Worm (Caenorhabditis elegans) whole organism, L1 larva: Measurements from ENCODE around the gene Y53G8B.2.

Experiments used
- C16A3.4 ChIP-seq: fragments of 150-350 bp; optimal IDR thresholded peaks from 2 replicates; lab custom pipeline; 2014; ENCODE audit warnings: missing biosample characterization, missing genetic modification characterization
- F16B12.6 ChIP-seq: fragments of 150-350 bp; optimal IDR thresholded peaks from 2 replicates; lab custom pipeline; 2014; ENCODE audit warnings: missing biosample characterization, missing genetic modification characterization
- aha-1 ChIP-seq: fragments of 150-350 bp; optimal IDR thresholded peaks from 2 replicates; lab custom pipeline; 2014; ENCODE audit warnings: missing biosample characterization, missing genetic modification characterization
- alr-1 ChIP-seq: fragments of 200-800 bp; sonication (Bioruptor generic); optimal IDR thresholded peaks from 2 replicates; lab custom pipeline; 2018; ENCODE audit warnings: borderline replicate concordance, mild to moderate bottlenecking, missing genetic modification characterization, missing compliant biosample characterization
- aly-2 ChIP-seq: fragments of 150-350 bp; optimal IDR thresholded peaks from 2 replicates; lab custom pipeline; 2014; ENCODE audit warnings: missing biosample characterization, missing genetic modification characterization
- blmp-1 ChIP-seq: fragments of 150-350 bp; optimal IDR thresholded peaks from 2 replicates; lab custom pipeline; 2014; ENCODE audit warnings: missing biosample characterization, missing genetic modification characterization
- ceh-63 ChIP-seq: fragments of 200-800 bp; sonication (Bioruptor generic); optimal IDR thresholded peaks from 2 replicates; lab custom pipeline; 2018; ENCODE audit warnings: mild to moderate bottlenecking, missing genetic modification characterization, missing compliant biosample characterization
- ceh-82 ChIP-seq, 3 experiments: fragments of 150-350 bp in 1 of 3; sonication (generic microtip) in 2 of 3; optimal IDR thresholded peaks; 2 replicates each; lab custom pipeline; 2014 to 2017; ENCODE audit warnings: missing biosample characterization in 3 of 3, missing genetic modification characterization in 3 of 3
- ceh-88 ChIP-seq: fragments of 200-800 bp; sonication (Bioruptor generic); IDR thresholded peaks from 2 replicates; pipeline ENCODE4 v1.3.6; 2022; ENCODE audit warnings: missing genetic modification characterization, missing compliant biosample characterization
- ceh-90 ChIP-seq: sonication (generic microtip); optimal IDR thresholded peaks from 2 replicates; lab custom pipeline; 2016; ENCODE audit warnings: missing genetic modification characterization, missing compliant biosample characterization
- dpl-1 ChIP-seq, 3 experiments: fragments of 150-350 bp in 2 of 3; sonication (generic microtip) in 1 of 3; optimal IDR thresholded peaks; 2 replicates each; lab custom pipeline; 2014 to 2017; ENCODE audit warnings: missing biosample characterization in 3 of 3, missing genetic modification characterization in 3 of 3, missing genetic modification reagents in 3 of 3
- efl-1 ChIP-seq, 4 experiments: fragments of 150-350 bp; optimal IDR thresholded peaks in 3 of 4; peaks in 1 of 4; 1 replicate in 1 of 4; 2 replicates in 3 of 4; lab custom pipeline; 2014; ENCODE audit warnings: missing biosample characterization in 2 of 4, missing genetic modification characterization in 2 of 4, missing genetic modification reagents in 2 of 4
- elt-2 ChIP-seq: sonication (generic microtip); optimal IDR thresholded peaks from 2 replicates; lab custom pipeline; 2016; ENCODE audit warnings: missing genetic modification characterization, mild to moderate bottlenecking, inconsistent platforms, missing compliant biosample characterization, missing genetic modification reagents
- ets-5 ChIP-seq: fragments of 200-800 bp; sonication (Bioruptor generic); IDR thresholded peaks from 2 replicates; pipeline ENCODE4 v1.3.6; 2022; ENCODE audit warnings: missing genetic modification characterization, missing compliant biosample characterization
- fkh-10 ChIP-seq: sonication (generic microtip); optimal IDR thresholded peaks from 2 replicates; lab custom pipeline; 2017; ENCODE audit warnings: missing biosample characterization, missing genetic modification reagents, missing genetic modification characterization
- fkh-4 ChIP-seq: sonication (generic microtip); optimal IDR thresholded peaks from 2 replicates; lab custom pipeline; 2016; ENCODE audit warnings: missing compliant biosample characterization, missing genetic modification characterization, borderline replicate concordance
- fos-1 ChIP-seq: fragments of 150-350 bp; optimal IDR thresholded peaks from 2 replicates; lab custom pipeline; 2014; ENCODE audit warnings: missing biosample characterization, missing genetic modification characterization
- hlh-17 ChIP-seq: fragments of 200-800 bp; sonication (Bioruptor generic); optimal IDR thresholded peaks from 2 replicates; lab custom pipeline; 2018; ENCODE audit warnings: missing genetic modification characterization, mild to moderate bottlenecking, missing compliant biosample characterization, moderate library complexity, borderline replicate concordance
- isw-1 ChIP-seq: fragments of 200-800 bp; sonication (Bioruptor generic); IDR thresholded peaks from 2 replicates; pipeline ENCODE4 v1.3.6; 2022; ENCODE audit warnings: missing genetic modification characterization, missing compliant biosample characterization
- jun-1 ChIP-seq: fragments of 150-350 bp; optimal IDR thresholded peaks from 2 replicates; lab custom pipeline; 2014; ENCODE audit warnings: missing biosample characterization, missing genetic modification reagents, missing genetic modification characterization
- lir-3 ChIP-seq: sonication (generic microtip); optimal IDR thresholded peaks from 2 replicates; lab custom pipeline; 2016; ENCODE audit warnings: mild to moderate bottlenecking, missing genetic modification characterization, moderate library complexity, missing compliant biosample characterization; ENCODE audit not compliant: poor library complexity
- lsy-2 ChIP-seq, 2 experiments: fragments of 150-350 bp; optimal IDR thresholded peaks; 2 replicates each; lab custom pipeline; 2014; ENCODE audit warnings: missing biosample characterization in 2 of 2, missing genetic modification characterization in 2 of 2
- mdl-1 ChIP-seq, 2 experiments: fragments of 150-350 bp; optimal IDR thresholded peaks; 2 replicates each; lab custom pipeline; 2014 to 2017; ENCODE audit warnings: missing biosample characterization in 2 of 2, missing genetic modification characterization in 2 of 2, inconsistent platforms in 1 of 2
- mep-1 ChIP-seq: fragments of 150-350 bp; optimal IDR thresholded peaks from 2 replicates; lab custom pipeline; 2014; ENCODE audit warnings: missing biosample characterization, missing genetic modification characterization
- nhr-12 ChIP-seq: sonication (generic microtip); optimal IDR thresholded peaks from 2 replicates; lab custom pipeline; 2017; ENCODE audit warnings: missing biosample characterization, missing genetic modification characterization
- nhr-76 ChIP-seq: sonication (generic microtip); optimal IDR thresholded peaks from 2 replicates; lab custom pipeline; 2017; ENCODE audit warnings: missing biosample characterization, missing genetic modification characterization
- nhr-85 ChIP-seq: sonication (generic microtip); peaks from one replicate; lab custom pipeline; 2016; ENCODE audit warnings: missing genetic modification characterization, inconsistent platforms, missing compliant biosample characterization
- nhr-90 ChIP-seq: sonication (generic microtip); optimal IDR thresholded peaks from 2 replicates; lab custom pipeline; 2016; ENCODE audit warnings: mild to moderate bottlenecking, missing genetic modification characterization, missing compliant biosample characterization; ENCODE audit not compliant: poor library complexity
- pag-3 ChIP-seq: sonication (generic microtip); optimal IDR thresholded peaks from 2 replicates; lab custom pipeline; 2017; ENCODE audit warnings: missing genetic modification characterization, mild to moderate bottlenecking, missing compliant biosample characterization, antibody characterized with exemption, borderline replicate concordance; ENCODE audit not compliant: insufficient read depth
- pax-3 ChIP-seq: fragments of 200-800 bp; sonication (Bioruptor generic); optimal IDR thresholded peaks from 2 replicates; lab custom pipeline; 2018; ENCODE audit warnings: mild to moderate bottlenecking, missing genetic modification characterization, moderate library complexity, missing compliant biosample characterization
- pqm-1 ChIP-seq: sonication (generic microtip); optimal IDR thresholded peaks from 3 replicates; lab custom pipeline; 2017; ENCODE audit warnings: missing biosample characterization, missing genetic modification characterization
- rnt-1 ChIP-seq: sonication (generic microtip); optimal IDR thresholded peaks from 2 replicates; lab custom pipeline; 2016; ENCODE audit warnings: mild to moderate bottlenecking, missing genetic modification characterization, moderate library complexity, missing compliant biosample characterization
- skn-1 ChIP-seq: fragments of 150-350 bp; optimal IDR thresholded peaks from 2 replicates; lab custom pipeline; 2014; ENCODE audit warnings: missing biosample characterization, missing genetic modification characterization
- snpc-4 ChIP-seq: fragments of 150-350 bp; optimal IDR thresholded peaks from 2 replicates; lab custom pipeline; 2014; ENCODE audit warnings: missing biosample characterization, missing genetic modification characterization
- snu-23 ChIP-seq: sonication (generic microtip); optimal IDR thresholded peaks from 2 replicates; lab custom pipeline; 2016; ENCODE audit warnings: missing genetic modification characterization, missing compliant biosample characterization
- sox-4 ChIP-seq: sonication (generic microtip); optimal IDR thresholded peaks from 2 replicates; lab custom pipeline; 2016; ENCODE audit warnings: missing genetic modification characterization, missing compliant biosample characterization
- sup-37 ChIP-seq: fragments of 200-800 bp; sonication (Bioruptor generic); optimal IDR thresholded peaks from 2 replicates; lab custom pipeline; 2018; ENCODE audit warnings: mild to moderate bottlenecking, missing genetic modification characterization, missing compliant biosample characterization
- swsn-7 ChIP-seq: sonication (generic microtip); optimal IDR thresholded peaks from 2 replicates; lab custom pipeline; 2016; ENCODE audit warnings: missing genetic modification characterization, missing compliant biosample characterization
- tbx-2 ChIP-seq: sonication (generic microtip); optimal IDR thresholded peaks from 2 replicates; lab custom pipeline; 2016; ENCODE audit warnings: missing genetic modification characterization, missing compliant biosample characterization
- unc-62 ChIP-seq: fragments of 150-350 bp; optimal IDR thresholded peaks from 2 replicates; lab custom pipeline; 2014; ENCODE audit warnings: missing biosample characterization, missing genetic modification reagents, missing genetic modification characterization
- unc-98 ChIP-seq: fragments of 200-800 bp; sonication (Bioruptor generic); IDR thresholded peaks from 2 replicates; pipeline ENCODE4 v1.3.6; 2022; ENCODE audit warnings: missing genetic modification characterization, missing compliant biosample characterization
- vab-15 ChIP-seq: sonication (generic microtip); optimal IDR thresholded peaks from 2 replicates; lab custom pipeline; 2017; ENCODE audit warnings: missing genotype, mild to moderate bottlenecking, missing genetic modification characterization, missing compliant biosample characterization
- zip-4 ChIP-seq: fragments of 200-800 bp; sonication (Bioruptor generic); optimal IDR thresholded peaks from 2 replicates; lab custom pipeline; 2018; ENCODE audit warnings: mild to moderate bottlenecking, missing genetic modification characterization, moderate library complexity, missing compliant biosample characterization
- ztf-4 ChIP-seq: fragments of 150-350 bp; optimal IDR thresholded peaks from 2 replicates; lab custom pipeline; 2014; ENCODE audit warnings: missing biosample characterization, missing genetic modification characterization

The Y53G8B.2 gene

DNA sequence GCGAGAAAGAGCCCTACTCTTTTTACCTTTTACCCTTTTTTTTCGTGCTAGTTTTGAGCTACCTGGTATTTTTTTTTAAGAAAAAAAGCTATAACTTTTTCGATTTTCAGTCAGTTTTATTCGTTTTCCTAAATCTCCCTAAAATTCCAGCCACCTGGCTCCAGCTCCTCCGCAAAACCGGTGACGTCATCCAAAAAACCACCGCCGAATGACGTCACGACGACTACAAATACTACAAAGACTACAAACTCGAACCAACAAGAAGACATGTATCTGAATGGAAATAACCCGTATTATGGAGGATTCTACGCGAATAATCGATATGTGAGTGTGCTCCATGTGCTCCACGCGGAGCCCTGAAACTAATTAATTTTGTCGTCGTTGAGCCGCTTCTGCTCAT lies 9.1 kb downstream of the Y53G8B.2 start (continued):
- no peak for TF ChIP-seq aha-1 (tag; lab: Kevin White, UChicago)
- no peak for TF ChIP-seq pax-3 (tag; lab: Kevin White, UChicago)
- no peak for TF ChIP-seq aly-2 (tag; lab: Kevin White, UChicago)
- TF ChIP-seq mdl-1 (tag; optimal IDR thresholded peaks at IDR 0.05; lab: Kevin White, UChicago): no peak

DNA sequence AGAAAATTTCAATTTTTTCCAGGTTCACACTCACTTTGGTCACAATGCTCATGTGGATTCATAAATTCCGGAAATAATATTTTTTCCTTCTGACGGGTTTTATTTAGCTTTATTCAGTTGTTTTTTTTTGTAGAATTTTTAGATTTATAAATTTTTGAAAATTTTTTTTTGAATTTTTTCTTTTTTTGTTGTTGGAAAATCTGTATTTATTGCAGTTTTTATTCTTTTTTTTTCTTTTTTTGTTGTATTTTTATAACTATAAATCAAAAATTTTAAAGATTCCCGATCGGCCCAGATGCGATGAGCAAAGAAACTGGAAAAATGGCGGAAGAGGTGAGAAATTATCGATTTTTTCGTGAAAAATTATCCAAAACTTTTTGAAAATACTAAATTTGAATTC lies 12.2 kb downstream of the Y53G8B.2 start, which contains the start of gene ccep-135:
ccep-135 (plus strand) TSS at position 301 of the 400 bp plus-strand sequence.
- TF ChIP-seq nhr-76 (tag; lab: Kevin White, UChicago) (no peak), F16B12.6 (no peak), pqm-1 (tag; lab: Kevin White, UChicago) (no peak), fos-1 (tag; lab: Kevin White, UChicago) (no peak), tbx-2 (no peak), swsn-7 (no peak), sox-4 (no peak), sup-37 (GFP tag; lab: Kevin White, UChicago) (no peak), elt-2 (tag; lab: Kevin White, UChicago) (no peak), pax-3 (tag; lab: Kevin White, UChicago) (no peak), aly-2 (tag; lab: Kevin White, UChicago) (no peak), ets-5 (no peak), zip-4 (GFP tag; lab: Kevin White, UChicago) (no peak), dpl-1 (GFP tag; optimal IDR thresholded peaks at IDR 0.05; lab: Kevin White, UChicago) (no peak), isw-1 (no peak), rnt-1 (tag; lab: Kevin White, UChicago) (no peak), unc-98 (no peak), vab-15 (no peak), jun-1 (no peak), unc-62 (GFP tag; lab: Kevin White, UChicago) (no peak)
- TF ChIP-seq, all 84 proteins: peak for 0

DNA sequence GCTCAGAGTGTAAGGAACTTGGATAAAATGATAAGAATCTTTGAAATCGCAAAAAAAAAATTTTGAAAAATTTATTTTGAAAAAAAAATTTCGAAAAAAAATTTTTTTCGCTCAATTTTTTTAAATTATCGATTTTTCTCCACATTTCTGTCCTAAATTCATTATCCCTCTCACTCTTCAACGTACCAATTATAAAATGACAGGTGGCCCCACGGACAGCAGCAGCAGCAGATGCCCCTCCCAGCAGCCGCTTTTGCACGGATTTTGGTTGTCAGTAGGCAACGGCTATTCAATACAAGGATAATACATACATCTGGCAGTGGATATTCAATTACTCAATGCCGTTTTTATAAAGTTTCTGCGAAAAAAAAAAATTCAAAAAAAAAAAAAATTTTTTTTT lies 17.3 kb downstream of the Y53G8B.2 start, which contains the start of gene sft-1:
sft-1 (plus strand) TSS at position 201 of the 400 bp plus-strand sequence.
- TF ChIP-seq C16A3.4 (tag; lab: Kevin White, UChicago) (no peak), efl-1 (optimal IDR thresholded peaks at IDR 0.05; lab: Kevin White, UChicago) (no peak), efl-1 (GFP tag; optimal IDR thresholded peaks at IDR 0.05 in 1 of 2; lab: Kevin White, UChicago) (peak in 1 of 2 experiments; percentile 51)

DNA sequence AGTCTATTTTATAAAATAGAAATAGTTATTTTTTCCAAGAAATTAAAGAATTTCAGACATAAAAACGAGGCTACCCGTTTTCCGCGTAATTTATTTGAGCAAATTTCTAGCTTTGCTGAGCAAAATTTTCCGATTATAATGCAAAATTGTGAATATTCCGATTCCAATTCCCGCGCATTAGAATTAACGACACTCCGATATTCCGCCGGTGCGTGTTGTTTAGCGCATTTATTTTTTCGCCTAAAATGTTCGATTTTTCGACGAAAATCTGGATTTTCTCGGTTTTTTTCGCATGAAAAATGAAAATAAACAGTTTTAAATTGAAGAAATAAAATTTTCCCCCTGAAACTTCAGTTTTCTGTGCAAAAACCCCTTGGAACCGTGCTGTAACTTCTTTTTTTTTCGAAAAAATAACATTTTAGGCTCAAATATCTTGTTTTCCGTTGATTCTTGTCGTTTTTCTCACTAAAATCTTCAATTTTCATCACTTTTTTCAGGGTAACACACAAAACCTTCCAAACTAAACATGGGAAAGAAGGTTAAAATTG lies 33.7 kb downstream of the Y53G8B.2 start, which contains the start of gene H06I04.3:
H06I04.3 (plus strand) TSS at position 498 of the 548 bp plus-strand sequence.
- TF ChIP-seq fkh-10 (GFP tag; lab: Kevin White, UChicago) (no peak), ztf-4 (no peak), lir-3 (no peak), ceh-82 (tag; optimal IDR thresholded peaks at IDR 0.05; lab: Kevin White, UChicago) (peak in 2 of 3 experiments; percentile 27 to 34), ceh-90 (no peak), mep-1 (tag; lab: Kevin White, UChicago) (peak; percentile 39), nhr-90 (no peak), alr-1 (tag; lab: Kevin White, UChicago) (no peak), tbx-2 (peak; percentile 34), efl-1 (optimal IDR thresholded peaks at IDR 0.05; lab: Kevin White, UChicago) (peak; percentile 45 to 88), efl-1 (GFP tag; optimal IDR thresholded peaks at IDR 0.05 in 1 of 2; lab: Kevin White, UChicago) (peak; percentile 91 to 99), snpc-4 (tag; lab: Kevin White, UChicago) (no peak), nhr-85 (tag; lab: Kevin White, UChicago) (no peak), C16A3.4 (tag; lab: Kevin White, UChicago) (no peak), nhr-12 (tag; lab: Kevin White, UChicago) (no peak), ceh-88 (GFP tag; lab: Robert Waterston, UW) (no peak), dpl-1 (GFP tag; optimal IDR thresholded peaks at IDR 0.05; lab: Kevin White, UChicago) (peak; percentile 77 to 91 (median 85)), blmp-1 (tag; lab: Kevin White, UChicago) (peak; percentile 20), fkh-4 (tag; lab: Kevin White, UChicago) (no peak), jun-1 (no peak), vab-15 (no peak), fos-1 (tag; lab: Kevin White, UChicago) (no peak), unc-98 (no peak), pax-3 (tag; lab: Kevin White, UChicago) (no peak), rnt-1 (tag; lab: Kevin White, UChicago) (no peak), pag-3 (tag; lab: Kevin White, UChicago) (no peak), snu-23 (GFP tag; lab: Kevin White, UChicago) (no peak), hlh-17 (GFP tag; lab: Kevin White, UChicago) (no peak), skn-1 (peak; percentile 28), ceh-63 (GFP tag; lab: Kevin White, UChicago) (no peak), lsy-2 (tag; optimal IDR thresholded peaks at IDR 0.05; lab: Kevin White, UChicago) (peak; percentile 27 to 79), nhr-76 (tag; lab: Kevin White, UChicago) (no peak)
